Fruit fly (Drosophila melanogaster): ENCODE measurements around the gene cbt.

DNA sequence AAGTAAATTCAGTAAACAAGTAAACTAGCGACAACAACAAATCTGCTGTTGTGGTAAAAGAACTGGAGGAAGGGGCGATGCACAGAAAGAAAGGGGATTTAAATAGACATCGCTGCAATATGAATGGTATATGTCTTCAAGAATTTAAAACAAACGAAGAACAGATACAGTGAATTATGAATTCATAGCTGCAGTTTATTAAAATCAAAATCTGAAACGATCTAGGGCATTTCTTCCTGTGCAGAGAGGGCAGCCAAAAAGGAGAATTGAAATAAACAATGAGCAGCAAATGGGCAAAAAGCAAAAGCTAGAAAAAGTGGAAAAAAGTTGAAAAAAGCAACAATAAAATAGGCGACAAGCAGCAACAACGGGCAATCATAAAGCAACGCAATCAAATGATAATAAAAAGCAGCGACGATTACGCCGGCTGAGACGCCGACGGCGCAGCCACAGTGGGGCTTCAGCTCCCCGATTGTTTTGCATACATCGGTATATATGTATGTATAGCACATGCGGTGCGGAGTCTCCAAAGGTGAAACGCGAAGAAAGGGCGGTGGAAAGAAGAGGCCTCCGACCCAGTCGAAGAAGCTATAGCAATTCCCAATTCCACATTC lies 10.6 kb downstream of the cbt start:
- TF ChIP-seq pan (optimal IDR thresholded peaks at IDR 0.05) (no peak), EcR (GFP tag; optimal IDR thresholded peaks at IDR 0.05) (no peak), CG8478 (optimal IDR thresholded peaks at IDR 0.05) (no peak)
